Worm (Caenorhabditis elegans): ENCODE measurements around the gene rad-50.

DNA sequence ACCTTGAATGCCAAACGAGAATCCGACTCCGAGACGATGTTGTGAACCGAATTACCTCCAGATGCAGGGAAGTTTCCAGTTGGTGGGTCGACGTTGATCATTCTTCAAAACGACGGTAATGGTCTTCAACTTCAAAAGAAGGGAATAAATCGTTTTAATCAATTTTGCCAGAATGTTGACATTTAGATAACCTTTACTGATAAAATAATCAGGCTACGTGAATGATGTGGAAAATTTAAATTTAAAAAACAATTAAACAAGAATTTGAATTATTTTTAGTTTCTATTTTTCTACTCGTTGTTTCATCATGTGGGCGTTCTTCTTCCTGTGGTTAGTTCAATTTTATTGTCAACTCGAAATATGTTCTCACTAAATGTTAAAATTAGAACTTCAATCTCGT is 18.3 kb downstream of the rad-50 start, which contains the start of gene ssp-35:
- TF ChIP-seq ceh-13 (GFP tag; optimal IDR thresholded peaks at IDR 0.05) = no peak
- TF ChIP-seq F13C5.2 (tag; optimal IDR thresholded peaks at IDR 0.05) = no peak
- TF ChIP-seq ama-1 (optimal IDR thresholded peaks at IDR 0.05) = no peak
- no peak for TF ChIP-seq B0310.2 (tag; optimal IDR thresholded peaks at IDR 0.05)
- no peak for TF ChIP-seq flt-1 (GFP tag; IDR thresholded peaks at IDR 0.05)
- no peak for TF ChIP-seq hmg-4 (GFP tag; optimal IDR thresholded peaks at IDR 0.05)
- TF ChIP-seq tbx-37 (GFP tag; conservative IDR thresholded peaks at IDR 0.05) = no peak
- TF ChIP-seq tra-4 (tag; optimal IDR thresholded peaks at IDR 0.05) = no peak
- no peak for TF ChIP-seq scrt-1 (GFP tag; IDR thresholded peaks at IDR 0.05)
- no peak for TF ChIP-seq ceh-36 (tag; optimal IDR thresholded peaks at IDR 0.05)
- TF ChIP-seq tbx-11 (GFP tag; IDR thresholded peaks at IDR 0.05) = no peak

Measured in whole organism, early embryonic.